Fruit fly (Drosophila melanogaster) whole organism, embryonic: Measurements from ENCODE around the gene Or33b.
A peak's percentile ranks its signal among the peaks of the same experiment; 100 is the strongest.

Source experiments
- Ada2b ChIP-seq: fragments of 200-800 bp; sonication (Bioruptor generic); IDR thresholded peaks from 2 replicates; pipeline ENCODE4 v1.3.6; 2022; ENCODE audit warnings: missing biosample characterization, missing genetic modification characterization
- Antp ChIP-seq: fragments of 200-800 bp; sonication (Bioruptor generic); optimal IDR thresholded peaks from 3 replicates; lab custom pipeline; 2016; ENCODE audit warnings: missing biosample characterization, missing genetic modification characterization
- CG10274 ChIP-seq: fragments of 200-800 bp; sonication (Bioruptor generic); optimal IDR thresholded peaks from 3 replicates; lab custom pipeline; 2017; ENCODE audit warnings: missing biosample characterization, mild to moderate bottlenecking, missing genetic modification characterization
- CG11504 ChIP-seq: fragments of 200-800 bp; sonication (Bioruptor generic); optimal IDR thresholded peaks from 3 replicates; lab custom pipeline; 2019; ENCODE audit warnings: missing biosample characterization, mild to moderate bottlenecking, missing genetic modification characterization, moderate library complexity
- CG12071 ChIP-seq: fragments of 200-800 bp; sonication (Bioruptor generic); optimal IDR thresholded peaks from 3 replicates; lab custom pipeline; 2018; ENCODE audit warnings: missing biosample characterization, mild to moderate bottlenecking, missing genetic modification characterization
- CG12391 ChIP-seq: fragments of 200-800 bp; sonication (Bioruptor generic); optimal IDR thresholded peaks from 3 replicates; lab custom pipeline; 2018; ENCODE audit warnings: missing biosample characterization, mild to moderate bottlenecking, missing genetic modification characterization, moderate library complexity
- CG13424 ChIP-seq: fragments of 200-800 bp; sonication (Bioruptor generic); optimal IDR thresholded peaks from 2 replicates; lab custom pipeline; 2019; ENCODE audit warnings: missing biosample characterization, mild to moderate bottlenecking, missing genetic modification characterization, moderate library complexity
- CG14710 ChIP-seq: fragments of 200-800 bp; sonication (Bioruptor generic); optimal IDR thresholded peaks from 3 replicates; lab custom pipeline; 2019; ENCODE audit warnings: missing biosample characterization, mild to moderate bottlenecking, missing genetic modification characterization, moderate library complexity
- CG2129 ChIP-seq: fragments of 200-800 bp; sonication (Bioruptor generic); IDR thresholded peaks from 2 replicates; pipeline ENCODE4 v1.3.6; 2022; ENCODE audit warnings: missing biosample characterization, missing genetic modification characterization; ENCODE audit not compliant: partially characterized antibody
- CG31224 ChIP-seq: fragments of 200-800 bp; sonication (Bioruptor generic); IDR thresholded peaks from 2 replicates; pipeline ENCODE4 v1.3.6; 2022; ENCODE audit warnings: missing biosample characterization, missing genetic modification characterization
- CG3163 ChIP-seq: fragments of 200-800 bp; sonication (Bioruptor generic); optimal IDR thresholded peaks from 3 replicates; lab custom pipeline; 2016; ENCODE audit warnings: missing biosample characterization, missing genetic modification characterization
- CG32767 ChIP-seq: fragments of 200-800 bp; sonication (Bioruptor generic); IDR thresholded peaks from 2 replicates; pipeline ENCODE4 v1.3.6; 2022; ENCODE audit warnings: missing biosample characterization, missing genetic modification characterization
- CG4707 ChIP-seq: fragments of 200-800 bp; sonication (Bioruptor generic); optimal IDR thresholded peaks from 2 replicates; lab custom pipeline; 2018; ENCODE audit warnings: missing biosample characterization, mild to moderate bottlenecking, missing genetic modification characterization, moderate library complexity
- CG6813 ChIP-seq: fragments of 200-800 bp; sonication (Bioruptor generic); optimal IDR thresholded peaks from 2 replicates; lab custom pipeline; 2017; ENCODE audit warnings: missing biosample characterization, missing genetic modification characterization, mild to moderate bottlenecking, moderate library complexity, missing genetic modification reagents
- CG6854 ChIP-seq: fragments of 200-800 bp; sonication (Bioruptor generic); optimal IDR thresholded peaks from 3 replicates; lab custom pipeline; 2017; ENCODE audit warnings: missing biosample characterization, mild to moderate bottlenecking, missing genetic modification characterization
- CG8944 ChIP-seq: fragments of 200-800 bp; sonication (Bioruptor generic); optimal IDR thresholded peaks from 3 replicates; lab custom pipeline; 2016; ENCODE audit warnings: missing biosample characterization, missing genetic modification characterization
- CG9817 ChIP-seq: fragments of 200-800 bp; sonication (Bioruptor generic); optimal IDR thresholded peaks from 2 replicates; lab custom pipeline; 2018; ENCODE audit warnings: missing biosample characterization, mild to moderate bottlenecking, missing genetic modification characterization, moderate library complexity
- D19B ChIP-seq: fragments of 200-800 bp; sonication (Bioruptor generic); optimal IDR thresholded peaks from 2 replicates; lab custom pipeline; 2017; ENCODE audit warnings: missing biosample characterization, mild to moderate bottlenecking, missing genetic modification characterization
- Deaf1 ChIP-seq: fragments of 200-800 bp; optimal IDR thresholded peaks from 3 replicates; lab custom pipeline; 2019; ENCODE audit warnings: missing biosample characterization, mild to moderate bottlenecking, missing genetic modification characterization, moderate library complexity
- Dek ChIP-seq: fragments of 200-800 bp; sonication (Bioruptor generic); optimal IDR thresholded peaks from 3 replicates; lab custom pipeline; 2019; ENCODE audit warnings: missing biosample characterization, mild to moderate bottlenecking, missing genetic modification characterization, moderate library complexity
- Dip2 ChIP-seq: fragments of 200-800 bp; sonication (Bioruptor generic); IDR thresholded peaks from 2 replicates; pipeline ENCODE4 v1.3.6; 2022; ENCODE audit warnings: missing biosample characterization, missing genetic modification characterization
- Ets65A ChIP-seq: fragments of 200-800 bp; sonication (Bioruptor generic); peaks from one replicate; lab custom pipeline; 2016; ENCODE audit warnings: missing biosample characterization, missing genetic modification characterization
- HLH4C ChIP-seq: fragments of 200-800 bp; sonication (Bioruptor generic); IDR thresholded peaks from 3 replicates; pipeline ENCODE4 v1.3.6; 2022; ENCODE audit warnings: missing biosample characterization, missing genetic modification characterization; ENCODE audit not compliant: partially characterized antibody
- HLH54F ChIP-seq: fragments of 200-800 bp; sonication (Bioruptor generic); optimal IDR thresholded peaks from 3 replicates; lab custom pipeline; 2016; ENCODE audit warnings: missing biosample characterization, missing genetic modification characterization
- Hey ChIP-seq: fragments of 200-800 bp; sonication (Bioruptor generic); optimal IDR thresholded peaks from 3 replicates; lab custom pipeline; 2018; ENCODE audit warnings: missing biosample characterization, mild to moderate bottlenecking, missing genetic modification characterization
- Max ChIP-seq: fragments of 200-800 bp; sonication (Bioruptor generic); optimal IDR thresholded peaks from 2 replicates; lab custom pipeline; 2016; ENCODE audit warnings: missing biosample characterization, mild to moderate bottlenecking, missing genetic modification characterization
- Med ChIP-seq: fragments of 200-800 bp; sonication (Bioruptor generic); peaks from one replicate; lab custom pipeline; 2016; ENCODE audit warnings: missing biosample characterization, missing genetic modification characterization, mild to moderate bottlenecking, inconsistent platforms, moderate library complexity
- NC2α ChIP-seq: fragments of 200-800 bp; sonication (Bioruptor generic); optimal IDR thresholded peaks from 2 replicates; lab custom pipeline; 2016; ENCODE audit warnings: missing biosample characterization, missing genetic modification characterization
- Poxn ChIP-seq: fragments of 200-800 bp; sonication (Bioruptor generic); IDR thresholded peaks from 2 replicates; pipeline ENCODE4 v1.3.6; 2022; ENCODE audit warnings: missing biosample characterization, missing genetic modification characterization
- Six4 ChIP-seq: fragments of 200-800 bp; sonication (Bioruptor generic); optimal IDR thresholded peaks from 2 replicates; lab custom pipeline; 2016; ENCODE audit warnings: missing biosample characterization, missing genetic modification characterization
- Spps ChIP-seq: fragments of 200-800 bp; sonication (Bioruptor generic); optimal IDR thresholded peaks from 2 replicates; lab custom pipeline; 2018; ENCODE audit warnings: missing biosample characterization, mild to moderate bottlenecking, missing genetic modification characterization
- Sry-δ ChIP-seq: fragments of 200-800 bp; sonication (Bioruptor generic); optimal IDR thresholded peaks from 2 replicates; lab custom pipeline; 2016; ENCODE audit warnings: missing biosample characterization, missing genetic modification characterization
- Trl ChIP-seq, 3 experiments: fragments of >200 bp in 2 of 3; fragments of 200-800 bp in 1 of 3; sonication (Bioruptor generic) in 1 of 3; optimal IDR thresholded peaks; 2 replicates in 1 of 3; 3 replicates in 2 of 3; lab custom pipeline; 2016 to 2017; ENCODE audit warnings: missing biosample characterization in 1 of 3, missing genetic modification characterization in 1 of 3
- YL-1 ChIP-seq: fragments of 200-800 bp; sonication (Bioruptor generic); optimal IDR thresholded peaks from 3 replicates; lab custom pipeline; 2017; ENCODE audit warnings: missing biosample characterization, mild to moderate bottlenecking, missing genetic modification characterization
- ac ChIP-seq: fragments of 200-800 bp; sonication (Bioruptor generic); optimal IDR thresholded peaks from 3 replicates; lab custom pipeline; 2017; ENCODE audit warnings: missing biosample characterization, mild to moderate bottlenecking, missing genetic modification characterization
- bsh ChIP-seq, 2 experiments: fragments of 200-800 bp; sonication (Bioruptor generic); optimal IDR thresholded peaks; 2 replicates each; lab custom pipeline; 2017 to 2018; ENCODE audit warnings: mild to moderate bottlenecking in 2 of 2, missing biosample characterization in 2 of 2, missing genetic modification characterization in 2 of 2, moderate library complexity in 1 of 2
- chif ChIP-seq, 2 experiments: fragments of 200-800 bp; sonication (Bioruptor generic); optimal IDR thresholded peaks; 3 replicates each; lab custom pipeline; 2016; ENCODE audit warnings: missing biosample characterization in 2 of 2, missing genetic modification characterization in 2 of 2
- crp ChIP-seq, 2 experiments: fragments of 200-800 bp; sonication (Bioruptor generic); optimal IDR thresholded peaks; 2 replicates in 1 of 2; 3 replicates in 1 of 2; lab custom pipeline; 2017; ENCODE audit warnings: missing biosample characterization in 2 of 2, missing genetic modification characterization in 2 of 2, mild to moderate bottlenecking in 1 of 2, moderate library complexity in 1 of 2
- emc ChIP-seq: fragments of 200-800 bp; sonication (Bioruptor generic); optimal IDR thresholded peaks from 2 replicates; lab custom pipeline; 2016; ENCODE audit warnings: missing biosample characterization, missing genetic modification characterization
- ewg ChIP-seq: fragments of 200-800 bp; sonication (Bioruptor generic); optimal IDR thresholded peaks from 3 replicates; lab custom pipeline; 2017; ENCODE audit warnings: mild to moderate bottlenecking, missing biosample characterization, missing genetic modification reagents, missing genetic modification characterization
- kay ChIP-seq: fragments of 200-800 bp; sonication (Bioruptor generic); optimal IDR thresholded peaks from 2 replicates; lab custom pipeline; 2016; ENCODE audit warnings: missing biosample characterization, missing genetic modification characterization
- ken ChIP-seq: fragments of 200-800 bp; sonication (Bioruptor generic); IDR thresholded peaks from 3 replicates; pipeline ENCODE4 v1.3.6; 2022; ENCODE audit warnings: missing biosample characterization, missing genetic modification characterization
- klu ChIP-seq: fragments of 200-800 bp; sonication (Bioruptor generic); IDR thresholded peaks from 2 replicates; pipeline ENCODE4 v1.3.6; 2022; ENCODE audit warnings: missing biosample characterization, missing genetic modification characterization
- lab ChIP-seq: fragments of 200-800 bp; sonication (Bioruptor generic); optimal IDR thresholded peaks from 3 replicates; lab custom pipeline; 2017; ENCODE audit warnings: missing biosample characterization, missing genetic modification characterization, mild to moderate bottlenecking, moderate library complexity, missing genetic modification reagents
- nom ChIP-seq: fragments of 200-800 bp; sonication (Bioruptor generic); optimal IDR thresholded peaks from 2 replicates; lab custom pipeline; 2017; ENCODE audit warnings: missing biosample characterization, missing genetic modification characterization, mild to moderate bottlenecking, moderate library complexity, missing genetic modification reagents
- repo ChIP-seq: fragments of 200-800 bp; sonication (Bioruptor generic); optimal IDR thresholded peaks from 2 replicates; lab custom pipeline; 2016; ENCODE audit warnings: missing biosample characterization, missing genetic modification characterization
- scrt ChIP-seq: fragments of 200-800 bp; sonication (Bioruptor generic); optimal IDR thresholded peaks from 2 replicates; lab custom pipeline; 2018; ENCODE audit warnings: missing biosample characterization, mild to moderate bottlenecking, missing genetic modification characterization, moderate library complexity
- unc-4 ChIP-seq: fragments of 200-800 bp; sonication (Bioruptor generic); IDR thresholded peaks from 2 replicates; pipeline ENCODE4 v1.3.6; 2022; ENCODE audit warnings: missing biosample characterization, missing genetic modification characterization; ENCODE audit not compliant: partially characterized antibody
- usp ChIP-seq: fragments of >200 bp; optimal IDR thresholded peaks from 2 replicates; lab custom pipeline; 2017; ENCODE audit warnings: missing biosample characterization, missing genetic modification characterization
- zen2 ChIP-seq: fragments of 200-800 bp; sonication (Bioruptor generic); IDR thresholded peaks from 3 replicates; pipeline ENCODE4 v1.3.6; 2022; ENCODE audit warnings: missing biosample characterization, missing genetic modification characterization; ENCODE audit not compliant: partially characterized antibody

Gene Or33b

dm6 chr2L:11903335-11903734, 32.6 kb upstream of the Or33b start:
- TF ChIP-seq ken (GFP tag; lab: Robert Waterston, UW), result no peak
- no peak for TF ChIP-seq chif (GFP tag; optimal IDR thresholded peaks at IDR 0.05; lab: Kevin White, UChicago)
- no peak for TF ChIP-seq NC2α (GFP tag; lab: Kevin White, UChicago)
- TF ChIP-seq CG10274 (GFP tag; lab: Kevin White, UChicago), result no peak
- no peak for TF ChIP-seq emc (GFP tag; lab: Kevin White, UChicago)
- TF ChIP-seq YL-1, result no peak
- TF ChIP-seq CG31224 (GFP tag; lab: Robert Waterston, UW), result no peak
- no peak for TF ChIP-seq nom (GFP tag; lab: Kevin White, UChicago)
- no peak for TF ChIP-seq Sry-δ (GFP tag; lab: Kevin White, UChicago)
- no peak for TF ChIP-seq repo
- TF ChIP-seq CG12071 (GFP tag; lab: Kevin White, UChicago), result no peak
- TF ChIP-seq Deaf1 (tag; lab: Kevin White, UChicago), result peak; percentile 62
- no peak for TF ChIP-seq Poxn (GFP tag; lab: Robert Waterston, UW)
- TF ChIP-seq lab (GFP tag; lab: Kevin White, UChicago), result no peak
- no peak for TF ChIP-seq Hey (tag; lab: Kevin White, UChicago)
- no peak for TF ChIP-seq Six4 (GFP tag; lab: Kevin White, UChicago)
- TF ChIP-seq ac, result no peak
- no peak for TF ChIP-seq HLH54F (GFP tag; lab: Kevin White, UChicago)
- TF ChIP-seq usp (GFP tag; lab: Kevin White, UChicago), result no peak
- no peak for TF ChIP-seq Dek (tag; lab: Kevin White, UChicago)
- TF ChIP-seq ewg (GFP tag; lab: Kevin White, UChicago), result no peak
- TF ChIP-seq CG11504 (tag; lab: Kevin White, UChicago), result no peak
- no peak for TF ChIP-seq crp (GFP tag; optimal IDR thresholded peaks at IDR 0.05; lab: Kevin White, UChicago)
- TF ChIP-seq kay (GFP tag; lab: Kevin White, UChicago), result no peak
- no peak for TF ChIP-seq CG32767 (GFP tag; lab: Robert Waterston, UW)
- no peak for TF ChIP-seq Antp (GFP tag; lab: Kevin White, UChicago)
- peak; percentile 1 for TF ChIP-seq scrt (GFP tag; lab: Kevin White, UChicago)
- no peak for TF ChIP-seq CG6813
- TF ChIP-seq Trl (optimal IDR thresholded peaks at IDR 0.05; lab: Kevin White, UChicago), result peak; percentile 24 to 47
- no peak for TF ChIP-seq Trl (GFP tag; optimal IDR thresholded peaks at IDR 0.05; lab: Kevin White, UChicago)
- TF ChIP-seq CG3163, result peak; percentile 60
- TF ChIP-seq CG8944, result no peak
- no peak for TF ChIP-seq HLH4C (GFP tag; lab: Robert Waterston, UW)
- no peak for TF ChIP-seq klu
- no peak for TF ChIP-seq Dip2 (GFP tag; lab: Robert Waterston, UW)
- no peak for TF ChIP-seq CG14710 (tag; lab: Kevin White, UChicago)
- TF ChIP-seq Ets65A (GFP tag; lab: Kevin White, UChicago), result peak; percentile 86
- TF ChIP-seq Max (GFP tag; lab: Kevin White, UChicago), result no peak
- TF ChIP-seq unc-4 (GFP tag; lab: Robert Waterston, UW), result no peak
- TF ChIP-seq zen2, result no peak
- no peak for TF ChIP-seq bsh (GFP tag; optimal IDR thresholded peaks at IDR 0.05; lab: Kevin White, UChicago)
- no peak for TF ChIP-seq CG6854 (GFP tag; lab: Kevin White, UChicago)
- TF ChIP-seq CG12391 (tag; lab: Kevin White, UChicago), result no peak
- TF ChIP-seq Spps (tag; lab: Kevin White, UChicago), result no peak
- no peak for TF ChIP-seq CG9817 (tag; lab: Kevin White, UChicago)
- no peak for TF ChIP-seq CG2129 (GFP tag; lab: Robert Waterston, UW)
- no peak for TF ChIP-seq CG4707
- TF ChIP-seq Ada2b (GFP tag; lab: Robert Waterston, UW), result no peak
- no peak for TF ChIP-seq D19B (GFP tag; lab: Kevin White, UChicago)
- no peak for TF ChIP-seq CG13424 (tag; lab: Kevin White, UChicago)
- TF ChIP-seq Med, result peak; percentile 52
